Worm (Caenorhabditis elegans): ENCODE data around the gene ttr-48.

DNA sequence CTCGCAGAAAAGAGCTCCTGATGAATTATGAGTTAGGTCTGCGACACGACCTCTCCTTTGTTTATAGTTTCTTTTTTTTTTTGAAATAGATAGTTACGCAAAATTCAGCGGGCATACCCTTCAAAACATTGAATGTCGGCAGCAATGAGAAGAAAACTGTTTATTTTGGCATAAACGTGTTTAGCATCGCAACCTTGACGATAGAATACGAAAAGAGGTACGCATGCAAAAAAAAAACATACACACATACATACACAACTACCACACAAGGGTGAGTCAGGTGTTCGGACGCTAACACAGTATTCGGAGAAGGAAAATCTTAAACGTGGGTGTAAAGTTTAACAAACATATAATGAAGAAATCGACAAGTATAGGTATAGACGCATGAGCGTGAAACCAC lies 6.6 kb downstream of the ttr-48 start:
- TF ChIP-seq unc-55 (GFP tag; optimal IDR thresholded peaks at IDR 0.05) (no peak), ceh-48 (tag; optimal IDR thresholded peaks at IDR 0.05) (no peak), ceh-2 (tag; optimal IDR thresholded peaks at IDR 0.05) (no peak), pha-4 (tag; optimal IDR thresholded peaks at IDR 0.05) (no peak), nhr-11 (tag; optimal IDR thresholded peaks at IDR 0.05) (no peak), pag-3 (tag; optimal IDR thresholded peaks at IDR 0.05; ENCODE audit: borderline replicate concordance) (no peak)

All from whole organism, late embryonic.